Fruit fly (Drosophila melanogaster): ENCODE measurements around the gene alpha-Man-IIa.

The alpha-Man-IIa gene

DNA sequence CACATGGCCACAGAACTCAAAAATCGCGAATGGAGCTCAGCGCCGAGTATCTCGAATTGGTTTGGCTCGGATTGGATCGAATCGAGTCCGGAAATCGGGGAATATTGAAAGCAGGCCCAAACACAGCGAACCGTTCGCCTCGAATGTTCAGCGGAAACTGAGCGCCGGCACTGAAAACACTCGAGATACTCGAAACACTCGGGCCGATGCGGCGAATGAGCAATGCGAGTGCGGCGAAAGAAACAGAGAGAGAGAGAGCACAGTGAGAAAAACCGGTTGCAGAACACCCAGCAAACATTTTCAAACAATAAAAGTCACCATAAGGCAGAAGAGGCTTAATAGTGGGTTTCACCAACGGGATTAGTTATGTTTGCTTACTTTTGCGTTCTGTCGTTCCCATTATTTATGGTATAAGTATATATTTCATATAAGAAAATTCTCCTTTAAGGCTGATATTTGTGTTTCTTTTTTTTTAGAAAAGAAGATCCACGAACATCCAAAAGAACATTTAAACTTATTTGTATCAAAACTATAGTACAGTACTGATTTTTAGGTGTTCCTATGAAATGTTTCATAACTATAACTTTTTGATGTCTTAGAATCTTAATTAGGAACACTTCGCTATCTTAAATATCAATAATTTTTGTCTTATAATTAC lies 17.8 kb upstream of the alpha-Man-IIa start, which contains the start of gene FER (continued):
- TF ChIP-seq Trl (optimal IDR thresholded peaks at IDR 0.05) (peak; percentile 84 to 87), Trl (GFP tag; optimal IDR thresholded peaks at IDR 0.05) (peak; percentile 70), CG9727 (GFP tag; optimal IDR thresholded peaks at IDR 0.05) (no peak), CG34376 (GFP tag; optimal IDR thresholded peaks at IDR 0.05) (peak; percentile 76), Meics (GFP tag; optimal IDR thresholded peaks at IDR 0.05) (peak; percentile 37), CG10565 (GFP tag; optimal IDR thresholded peaks at IDR 0.05) (no peak), al (GFP tag; IDR thresholded peaks at IDR 0.05) (no peak), nom (GFP tag; optimal IDR thresholded peaks at IDR 0.05) (peak; percentile 79), CG13287 (GFP tag; IDR thresholded peaks at IDR 0.05; ENCODE audit: partially characterized antibody) (peak; percentile 70), Ssrp (tag; optimal IDR thresholded peaks at IDR 0.05) (no peak), jing (GFP tag; optimal IDR thresholded peaks at IDR 0.05) (no peak), CG18476 (GFP tag; optimal IDR thresholded peaks at IDR 0.05) (no peak), CG3995 (GFP tag; optimal IDR thresholded peaks at IDR 0.05) (peak; percentile 1), CG43689 (GFP tag; IDR thresholded peaks at IDR 0.05) (no peak), CG34224 (GFP tag; IDR thresholded peaks at IDR 0.05; ENCODE audit: partially characterized antibody) (peak; percentile 68; the same call in 1 of the 3 replicates), crol (GFP tag; IDR thresholded peaks at IDR 0.05) (no peak), gce (GFP tag; IDR thresholded peaks at IDR 0.05) (no peak; the same call in 2 of the 3 replicates), NfI (GFP tag; optimal IDR thresholded peaks at IDR 0.05) (peak; percentile 59), CG4282 (GFP tag; optimal IDR thresholded peaks at IDR 0.05) (peak; percentile 19), CG17829 (tag; optimal IDR thresholded peaks at IDR 0.05) (peak; percentile 40), CG14965 (GFP tag; optimal IDR thresholded peaks at IDR 0.05; ENCODE audit: borderline replicate concordance) (no peak), Hr39 (optimal IDR thresholded peaks at IDR 0.05) (no peak), Mrtf (GFP tag; IDR thresholded peaks at IDR 0.05) (no peak), scrt (GFP tag; optimal IDR thresholded peaks at IDR 0.05) (peak; percentile 57), CG4707 (GFP tag; optimal IDR thresholded peaks at IDR 0.05) (peak; percentile 69), CG31441 (GFP tag; IDR thresholded peaks at IDR 0.05) (no peak; the same call in 1 of the 2 replicates), Dad (GFP tag; optimal IDR thresholded peaks at IDR 0.05) (no peak), tio (GFP tag; optimal IDR thresholded peaks at IDR 0.05) (no peak), ranshi (GFP tag; IDR thresholded peaks at IDR 0.05) (peak; percentile 8; the same call in 1 of the 2 replicates), h (optimal IDR thresholded peaks at IDR 0.05) (no peak), oc (tag; optimal IDR thresholded peaks at IDR 0.05) (peak; percentile 65), Vsx1 (GFP tag; optimal IDR thresholded peaks at IDR 0.05) (peak; percentile 12), CG9817 (tag; optimal IDR thresholded peaks at IDR 0.05) (no peak), ab (GFP tag; optimal IDR thresholded peaks at IDR 0.05) (no peak), CG1603 (tag; optimal IDR thresholded peaks at IDR 0.05) (no peak), en (GFP tag; optimal IDR thresholded peaks at IDR 0.05) (no peak), phol (tag; optimal IDR thresholded peaks at IDR 0.05) (no peak), nmo (GFP tag; optimal IDR thresholded peaks at IDR 0.05) (no peak), wek (GFP tag; optimal IDR thresholded peaks at IDR 0.05) (peak; percentile 63), dan (GFP tag; IDR thresholded peaks at IDR 0.05) (no peak), CG15011 (GFP tag; optimal IDR thresholded peaks at IDR 0.05) (no peak), p53 (GFP tag; optimal IDR thresholded peaks at IDR 0.05) (no peak), Camta (GFP tag; optimal IDR thresholded peaks at IDR 0.05) (peak; percentile 12), pros (GFP tag; optimal IDR thresholded peaks at IDR 0.05) (no peak), CG10267 (tag; optimal IDR thresholded peaks at IDR 0.05) (peak; percentile 24), Hsf (GFP tag; optimal IDR thresholded peaks at IDR 0.05) (no peak), vvl (GFP tag; IDR thresholded peaks at IDR 0.05) (peak; percentile 75), Dip3 (GFP tag; optimal IDR thresholded peaks at IDR 0.05) (no peak), CG30403 (GFP tag; optimal IDR thresholded peaks at IDR 0.05) (no peak), crc (GFP tag; optimal IDR thresholded peaks at IDR 0.05) (no peak), C15 (GFP tag; IDR thresholded peaks at IDR 0.05) (no peak)
